Fruit fly (Drosophila melanogaster) whole organism, adult: Measurements from ENCODE around the gene Dcps.

ENCODE experiments used
- CG12768 ChIP-seq: fragments of 200-800 bp; sonication (Bioruptor generic); optimal IDR thresholded peaks from 2 replicates; lab custom pipeline; 2017; ENCODE audit warnings: missing biosample characterization, missing genetic modification characterization, mild to moderate bottlenecking, moderate library complexity, missing genetic modification reagents
- CG5204 ChIP-seq: fragments of 200-800 bp; sonication (Bioruptor generic); optimal IDR thresholded peaks from 2 replicates; lab custom pipeline; 2016; ENCODE audit warnings: missing biosample characterization, missing genetic modification characterization
- pad ChIP-seq: fragments of 200-800 bp; sonication (Bioruptor generic); optimal IDR thresholded peaks from 3 replicates; lab custom pipeline; 2017; ENCODE audit warnings: missing biosample characterization, missing genetic modification characterization, mild to moderate bottlenecking, moderate library complexity, missing genetic modification reagents
- toe ChIP-seq: fragments of 200-800 bp; sonication (Bioruptor generic); optimal IDR thresholded peaks from 2 replicates; lab custom pipeline; 2016; ENCODE audit warnings: missing biosample characterization, missing genetic modification characterization

DNA sequence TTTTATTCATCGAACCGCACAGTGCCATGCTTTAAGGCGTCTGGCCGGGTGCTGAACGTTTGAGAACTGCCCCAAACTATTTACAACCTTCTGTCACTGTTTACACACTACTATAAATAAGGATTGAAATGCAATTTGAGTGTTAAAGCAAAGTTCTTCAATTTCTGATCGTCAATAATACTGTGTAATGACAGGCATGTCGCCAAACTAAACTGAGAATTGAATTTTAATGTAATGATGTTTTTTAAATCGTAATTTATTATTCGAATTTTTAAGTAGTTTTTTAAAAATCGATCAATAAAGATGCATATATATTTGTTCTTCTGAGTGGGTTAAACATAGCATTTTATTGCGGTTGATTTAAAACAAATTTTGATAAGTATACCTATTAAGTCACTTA, 26.4 kb upstream of the Dcps start, which contains the start of gene CG2082:
- TF ChIP-seq CG12768 (GFP tag; lab: Kevin White, UChicago): no peak
- TF ChIP-seq CG5204: no peak
- TF ChIP-seq toe (GFP tag; lab: Kevin White, UChicago): no peak
- no peak for TF ChIP-seq pad
